Worm (Caenorhabditis elegans): ENCODE results near the gene F29B9.8.

ce11 chrIV:4612597-4612996, 34.9 kb upstream of the F29B9.8 start:
- TF ChIP-seq lsy-12 (tag; optimal IDR thresholded peaks at IDR 0.05) (no peak), elt-2 (tag; optimal IDR thresholded peaks at IDR 0.05) (no peak), unc-62 (GFP tag; optimal IDR thresholded peaks at IDR 0.05) (no peak), nhr-28 (tag; optimal IDR thresholded peaks at IDR 0.05) (no peak), nhr-11 (tag; optimal IDR thresholded peaks at IDR 0.05) (no peak), zag-1 (tag; optimal IDR thresholded peaks at IDR 0.05) (no peak), aly-2 (tag; optimal IDR thresholded peaks at IDR 0.05) (no peak), nhr-77 (tag; optimal IDR thresholded peaks at IDR 0.05) (no peak), lin-39 (tag; optimal IDR thresholded peaks at IDR 0.05) (no peak)
